Fruit fly (Drosophila melanogaster): ENCODE results near the gene RpLP1.

The RpLP1 gene

DNA sequence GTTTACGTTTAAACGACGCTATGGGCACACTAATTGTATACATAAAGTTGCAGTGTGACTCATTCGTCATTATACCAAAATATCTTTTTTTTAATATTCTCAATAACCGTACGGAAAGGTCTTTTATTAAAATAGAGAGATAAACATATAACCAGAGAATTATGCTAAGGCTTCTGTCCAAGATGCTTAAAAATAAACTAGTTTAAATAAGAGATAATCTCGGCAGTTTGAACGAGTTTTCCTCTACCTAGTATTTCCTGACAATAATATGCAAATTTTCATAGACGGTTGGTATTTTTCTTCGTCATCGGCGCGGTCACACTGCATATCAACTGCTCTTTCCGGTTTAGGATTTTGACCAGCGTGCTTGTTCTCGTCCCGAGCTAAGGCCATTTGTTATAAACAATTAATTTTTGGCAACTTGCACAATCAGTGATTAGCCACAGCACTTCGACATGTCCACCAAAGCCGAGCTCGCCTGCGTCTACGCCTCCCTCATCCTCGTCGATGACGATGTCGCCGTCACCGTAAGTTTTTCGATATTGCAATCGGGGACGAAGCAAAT is at the start of gene RpLP1, which contains the start of gene CG13690:
Gene RpLP1 (plus strand): TSS at position 333 of the 565 bp plus-strand sequence.
Gene CG13690 (minus strand): TSS at position 33 of the 565 bp plus-strand sequence.
- no peak for TF ChIP-seq Sin3A (optimal IDR thresholded peaks at IDR 0.05)
- TF ChIP-seq h (optimal IDR thresholded peaks at IDR 0.05) = no peak
- no peak for TF ChIP-seq ttk (optimal IDR thresholded peaks at IDR 0.05)
- no peak for TF ChIP-seq Myc (optimal IDR thresholded peaks at IDR 0.05)
- TF ChIP-seq psq (optimal IDR thresholded peaks at IDR 0.05) = no peak
- no peak for TF ChIP-seq insv (optimal IDR thresholded peaks at IDR 0.05)

dm6 chr2L:371747-372146 is 48.0 kb upstream of the RpLP1 start:
- TF ChIP-seq h (optimal IDR thresholded peaks at IDR 0.05) = no peak
- no peak for TF ChIP-seq insv (optimal IDR thresholded peaks at IDR 0.05)
- TF ChIP-seq Sin3A (optimal IDR thresholded peaks at IDR 0.05) = no peak
- TF ChIP-seq psq (optimal IDR thresholded peaks at IDR 0.05) = no peak
- TF ChIP-seq ttk (optimal IDR thresholded peaks at IDR 0.05) = no peak
- no peak for TF ChIP-seq Myc (optimal IDR thresholded peaks at IDR 0.05)

dm6 chr2L:377780-378222 is 42.0 kb upstream of the RpLP1 start, which contains the start of gene al:
Gene al, plus strand, starts transcription at chr2L:378112.
- TF ChIP-seq insv (optimal IDR thresholded peaks at IDR 0.05) (no peak), Sin3A (optimal IDR thresholded peaks at IDR 0.05) (no peak), h (optimal IDR thresholded peaks at IDR 0.05) (no peak), ttk (optimal IDR thresholded peaks at IDR 0.05) (no peak), Myc (optimal IDR thresholded peaks at IDR 0.05) (no peak), psq (optimal IDR thresholded peaks at IDR 0.05) (no peak)

DNA sequence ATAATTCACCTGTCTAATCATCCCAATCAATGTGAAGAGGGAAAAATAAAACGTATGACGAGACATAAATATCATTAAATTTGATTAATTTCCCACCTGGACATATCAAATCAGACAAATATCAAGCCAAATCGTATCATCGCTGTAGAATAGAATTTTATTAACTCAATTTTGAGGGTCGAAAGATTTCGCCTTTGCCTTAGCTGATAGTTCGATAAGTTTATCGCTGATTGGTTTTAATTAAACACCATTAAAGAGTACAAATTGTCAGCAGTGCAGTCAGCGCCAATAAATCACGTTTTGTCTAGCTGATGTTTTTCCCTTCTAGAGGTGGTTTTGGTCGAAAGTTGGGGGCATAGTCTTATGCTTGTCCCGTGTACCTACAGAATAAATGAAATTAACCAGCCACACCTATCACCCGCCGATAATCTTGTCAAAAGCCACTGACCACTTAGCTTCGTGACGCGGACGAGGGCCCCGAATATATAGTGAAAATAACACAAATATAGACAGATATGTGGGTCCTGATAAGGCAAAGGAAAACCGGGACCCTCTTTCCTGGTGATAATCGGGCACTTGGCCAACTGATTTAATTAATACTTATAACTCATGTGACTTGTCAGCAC is 40.8 kb upstream of the RpLP1 start:
- TF ChIP-seq ttk (optimal IDR thresholded peaks at IDR 0.05) = no peak
- no peak for TF ChIP-seq insv (optimal IDR thresholded peaks at IDR 0.05)
- no peak for TF ChIP-seq h (optimal IDR thresholded peaks at IDR 0.05)
- no peak for TF ChIP-seq psq (optimal IDR thresholded peaks at IDR 0.05)
- TF ChIP-seq Sin3A (optimal IDR thresholded peaks at IDR 0.05) = no peak
- TF ChIP-seq Myc (optimal IDR thresholded peaks at IDR 0.05) = no peak

dm6 chr2L:382807-383206 is 36.9 kb upstream of the RpLP1 start:
- TF ChIP-seq psq (optimal IDR thresholded peaks at IDR 0.05) (no peak), Myc (optimal IDR thresholded peaks at IDR 0.05) (no peak), ttk (optimal IDR thresholded peaks at IDR 0.05) (no peak), Sin3A (optimal IDR thresholded peaks at IDR 0.05) (no peak), h (optimal IDR thresholded peaks at IDR 0.05) (no peak), insv (optimal IDR thresholded peaks at IDR 0.05) (no peak)

dm6 chr2L:390509-390908 is 29.2 kb upstream of the RpLP1 start:
- TF ChIP-seq Myc (optimal IDR thresholded peaks at IDR 0.05) (no peak), Sin3A (optimal IDR thresholded peaks at IDR 0.05) (no peak), ttk (optimal IDR thresholded peaks at IDR 0.05) (no peak), psq (optimal IDR thresholded peaks at IDR 0.05) (no peak), insv (optimal IDR thresholded peaks at IDR 0.05) (no peak), h (optimal IDR thresholded peaks at IDR 0.05) (no peak)

- TF ChIP-seq h (optimal IDR thresholded peaks at IDR 0.05) (no peak), insv (optimal IDR thresholded peaks at IDR 0.05) (no peak), ttk (optimal IDR thresholded peaks at IDR 0.05) (no peak), Sin3A (optimal IDR thresholded peaks at IDR 0.05) (no peak), psq (optimal IDR thresholded peaks at IDR 0.05) (no peak), Myc (optimal IDR thresholded peaks at IDR 0.05) (no peak)
These were observed 27.2 kb upstream of the RpLP1 start for dm6 chr2L:392529-392928.

DNA sequence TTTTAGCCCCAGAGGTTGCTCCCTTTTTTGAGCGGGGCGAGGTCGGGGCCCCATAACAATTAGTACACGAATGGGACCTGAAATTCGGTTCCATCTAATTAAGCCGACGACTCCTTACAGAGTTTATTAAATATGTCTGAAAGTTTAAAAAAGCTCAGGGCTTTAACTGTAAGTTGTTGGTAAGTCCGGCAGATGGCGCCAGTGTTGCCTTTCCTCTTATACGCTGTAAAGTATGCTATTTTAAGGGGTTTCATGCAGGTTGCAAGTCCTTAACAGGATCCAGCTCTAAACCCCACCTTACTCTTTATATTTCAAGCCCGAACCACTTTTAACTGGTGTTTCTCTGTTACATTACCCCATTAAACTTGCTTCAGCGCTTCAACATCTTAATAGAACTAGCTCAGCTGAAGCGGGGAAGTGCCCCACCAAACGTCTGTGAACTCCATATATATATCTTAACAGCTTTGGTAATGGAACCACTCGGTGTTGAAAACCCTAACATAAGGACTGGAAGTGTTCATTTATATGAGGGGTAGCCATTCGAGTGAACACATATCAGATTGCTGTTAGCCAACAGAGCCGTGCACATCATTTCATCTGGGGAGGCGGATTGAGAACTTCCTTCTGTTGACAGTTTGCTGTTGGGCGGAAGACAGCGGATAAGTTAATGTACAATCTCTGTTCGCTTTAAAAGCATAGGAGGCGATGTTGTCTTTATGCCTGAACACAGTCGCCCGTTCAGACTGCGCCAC is 24.2 kb upstream of the RpLP1 start:
- TF ChIP-seq h (optimal IDR thresholded peaks at IDR 0.05) = no peak
- TF ChIP-seq insv (optimal IDR thresholded peaks at IDR 0.05) = no peak
- TF ChIP-seq ttk (optimal IDR thresholded peaks at IDR 0.05) = no peak
- TF ChIP-seq Myc (optimal IDR thresholded peaks at IDR 0.05) = no peak

dm6 chr2L:402098-402497 is 17.7 kb upstream of the RpLP1 start, which contains the start of gene CG4213:
Gene CG4213, minus strand, starts transcription at chr2L:402198.
- TF ChIP-seq Myc (optimal IDR thresholded peaks at IDR 0.05) = no peak
- TF ChIP-seq psq (optimal IDR thresholded peaks at IDR 0.05) = no peak
- no peak for TF ChIP-seq h (optimal IDR thresholded peaks at IDR 0.05)
- TF ChIP-seq ttk (optimal IDR thresholded peaks at IDR 0.05) = no peak

DNA sequence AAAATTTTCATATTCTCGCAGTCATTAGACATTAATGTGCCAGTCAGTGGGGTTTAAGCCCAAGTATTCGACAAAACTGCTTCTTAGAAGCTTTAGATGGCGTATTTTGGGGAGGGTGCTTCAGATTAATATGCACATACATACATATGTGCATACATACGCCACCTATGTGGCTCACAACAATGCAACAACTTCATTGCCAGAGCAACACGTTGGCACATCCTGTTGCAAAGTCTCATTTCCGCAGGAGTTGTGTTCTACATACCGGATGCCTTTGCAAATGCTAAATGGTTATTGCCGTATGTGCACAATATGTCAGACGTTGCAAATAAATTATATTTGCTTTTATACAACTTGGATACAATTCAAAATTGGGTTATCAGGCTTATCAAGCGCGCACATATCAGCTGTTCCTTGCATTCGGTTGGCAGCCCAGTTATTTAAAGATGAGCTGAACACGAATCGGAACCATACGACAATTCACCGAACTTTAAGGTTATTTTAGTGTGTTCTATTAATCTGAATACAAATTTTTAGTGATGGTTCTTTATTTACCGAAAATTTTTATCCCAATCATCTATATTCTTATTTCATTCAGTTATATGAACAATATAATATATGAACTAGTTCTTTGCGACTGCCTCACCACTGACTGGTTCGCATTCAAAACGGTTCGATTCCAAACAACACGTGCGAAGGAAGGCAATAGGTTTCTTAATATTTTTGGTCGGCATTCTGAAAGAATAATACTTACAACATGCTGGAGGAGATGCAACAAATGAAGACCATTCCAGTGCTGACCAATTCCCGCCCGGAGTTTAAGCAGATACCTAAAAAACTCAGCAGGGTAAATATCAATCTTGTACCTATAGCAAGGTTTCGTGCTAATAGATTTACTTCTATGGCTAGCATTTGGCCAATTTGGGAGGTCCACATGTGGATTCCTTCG is 15.9 kb upstream of the RpLP1 start, which contains the start of gene Polr1B:
Gene Polr1B (plus strand): TSS at position 659 of the 949 bp plus-strand sequence.
- TF ChIP-seq ttk (optimal IDR thresholded peaks at IDR 0.05) (no peak), insv (optimal IDR thresholded peaks at IDR 0.05) (no peak), psq (optimal IDR thresholded peaks at IDR 0.05) (no peak), h (optimal IDR thresholded peaks at IDR 0.05) (no peak), Myc (optimal IDR thresholded peaks at IDR 0.05) (no peak), Sin3A (optimal IDR thresholded peaks at IDR 0.05) (no peak)

DNA sequence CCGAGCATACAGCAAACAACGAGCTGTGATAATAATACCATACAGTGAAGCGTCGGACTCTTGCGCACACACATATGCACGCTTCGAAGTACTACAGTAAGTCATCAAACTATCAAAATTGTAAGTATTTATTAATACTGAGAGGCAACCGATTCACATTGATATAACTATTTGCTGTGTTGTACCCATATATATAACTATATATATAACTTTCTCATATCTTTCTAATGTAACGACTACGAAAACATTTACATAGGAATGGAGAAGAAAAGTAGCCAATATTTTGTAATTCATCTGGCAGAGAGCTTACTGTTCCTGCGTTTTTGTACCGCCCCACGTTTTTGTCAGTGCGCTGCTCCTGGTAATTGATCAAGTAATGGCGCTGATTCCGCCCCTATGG is 6.8 kb upstream of the RpLP1 start:
- TF ChIP-seq Myc (optimal IDR thresholded peaks at IDR 0.05) (no peak), insv (optimal IDR thresholded peaks at IDR 0.05) (no peak), ttk (optimal IDR thresholded peaks at IDR 0.05) (no peak), h (optimal IDR thresholded peaks at IDR 0.05) (no peak), Sin3A (optimal IDR thresholded peaks at IDR 0.05) (no peak), psq (optimal IDR thresholded peaks at IDR 0.05) (no peak)

Data from Kc167 (cell line).